Fruit fly (Drosophila melanogaster): ENCODE measurements around the gene CG17107.

dm6 chr2L:10638371-10638770 is 43.3 kb upstream of the CG17107 start, which contains the start of gene CG7329:
- TF ChIP-seq kay (GFP tag; ENCODE audit: borderline replicate concordance): no peak
- no peak for TF ChIP-seq CG11617 (GFP tag; optimal IDR thresholded peaks at IDR 0.05)
- no peak for TF ChIP-seq Hr96 (GFP tag; optimal IDR thresholded peaks at IDR 0.05)
- TF ChIP-seq Clk (GFP tag; optimal IDR thresholded peaks at IDR 0.05): no peak
- no peak for TF ChIP-seq Crg-1 (GFP tag; optimal IDR thresholded peaks at IDR 0.05)
- no peak for TF ChIP-seq CG14711 (tag; optimal IDR thresholded peaks at IDR 0.05)
- TF ChIP-seq toe (GFP tag; optimal IDR thresholded peaks at IDR 0.05): no peak
